Fruit fly (Drosophila melanogaster) whole organism, prepupa: ENCODE data around the gene Ccdc85.

ENCODE experiments used
- CG10669 ChIP-seq: fragments of 200-800 bp; sonication (Bioruptor generic); optimal IDR thresholded peaks from 3 replicates; lab custom pipeline; 2018; ENCODE audit warnings: missing biosample characterization, mild to moderate bottlenecking, missing genetic modification characterization, moderate library complexity
- CG11294 ChIP-seq: fragments of 200-800 bp; sonication (Bioruptor generic); IDR thresholded peaks from 2 replicates; pipeline ENCODE4 v1.3.6; 2022; ENCODE audit warnings: missing biosample characterization, missing genetic modification characterization
- CG11902 ChIP-seq: fragments of 200-800 bp; sonication (Bioruptor generic); optimal IDR thresholded peaks from 3 replicates; lab custom pipeline; 2016; ENCODE audit warnings: missing biosample characterization, missing genetic modification characterization
- CG15336 ChIP-seq: fragments of 200-800 bp; sonication (Bioruptor generic); IDR thresholded peaks from 2 replicates; pipeline ENCODE4 v1.3.6; 2022; ENCODE audit warnings: missing biosample characterization, missing genetic modification characterization
- CG1621 ChIP-seq: fragments of 200-800 bp; sonication (Bioruptor generic); optimal IDR thresholded peaks from 3 replicates; lab custom pipeline; 2018; ENCODE audit warnings: missing biosample characterization, mild to moderate bottlenecking, missing genetic modification characterization
- CG16779 ChIP-seq: fragments of 200-800 bp; sonication (Bioruptor generic); optimal IDR thresholded peaks from 3 replicates; lab custom pipeline; 2017; ENCODE audit warnings: missing biosample characterization, mild to moderate bottlenecking, missing genetic modification characterization
- CG3032 ChIP-seq: fragments of 200-800 bp; optimal IDR thresholded peaks from 2 replicates; lab custom pipeline; 2019; ENCODE audit warnings: missing biosample characterization, mild to moderate bottlenecking, missing genetic modification characterization, moderate library complexity
- CG31627 ChIP-seq: fragments of 200-800 bp; sonication (Bioruptor generic); optimal IDR thresholded peaks from 3 replicates; lab custom pipeline; 2016; ENCODE audit warnings: missing biosample characterization, missing genetic modification characterization
- CG34406 ChIP-seq: fragments of 200-800 bp; sonication (Bioruptor generic); optimal IDR thresholded peaks from 3 replicates; lab custom pipeline; 2016; ENCODE audit warnings: missing biosample characterization, missing genetic modification characterization
- CG3919 ChIP-seq: fragments of 200-800 bp; sonication (Bioruptor generic); optimal IDR thresholded peaks from 3 replicates; lab custom pipeline; 2016; ENCODE audit warnings: missing biosample characterization, missing genetic modification characterization
- CG6163 ChIP-seq: fragments of 200-800 bp; sonication (Bioruptor generic); IDR thresholded peaks from 3 replicates; pipeline ENCODE4 v1.3.6; 2022; ENCODE audit warnings: missing biosample characterization, missing genetic modification characterization
- CG6808 ChIP-seq: fragments of 200-800 bp; sonication (Bioruptor generic); optimal IDR thresholded peaks from 3 replicates; lab custom pipeline; 2017; ENCODE audit warnings: missing biosample characterization, missing genetic modification characterization, mild to moderate bottlenecking, moderate library complexity, missing genetic modification reagents
- CG8119 ChIP-seq: fragments of 200-800 bp; sonication (Bioruptor generic); IDR thresholded peaks from 3 replicates; pipeline ENCODE4 v1.3.6; 2022; ENCODE audit warnings: missing biosample characterization, missing genetic modification characterization
- Eip75B ChIP-seq: fragments of 200-800 bp; sonication (Bioruptor generic); optimal IDR thresholded peaks from 3 replicates; lab custom pipeline; 2016; ENCODE audit warnings: missing biosample characterization, missing genetic modification characterization
- Eip78C ChIP-seq: fragments of 200-800 bp; sonication (Bioruptor generic); peaks from one replicate; lab custom pipeline; 2016; ENCODE audit warnings: missing biosample characterization, missing genetic modification characterization
- Eip93F ChIP-seq: fragments of 200-800 bp; sonication (Bioruptor generic); optimal IDR thresholded peaks from 2 replicates; lab custom pipeline; 2016; ENCODE audit warnings: missing biosample characterization, mild to moderate bottlenecking, missing genetic modification characterization
- Ets21C ChIP-seq: fragments of 200-800 bp; sonication (Bioruptor generic); optimal IDR thresholded peaks from 3 replicates; lab custom pipeline; 2016; ENCODE audit warnings: missing biosample characterization, missing genetic modification characterization
- Ets96B ChIP-seq: fragments of 200-800 bp; optimal IDR thresholded peaks from 2 replicates; lab custom pipeline; 2019; ENCODE audit warnings: missing biosample characterization, mild to moderate bottlenecking, missing genetic modification characterization, moderate library complexity
- Gug ChIP-seq: fragments of 200-800 bp; sonication (Bioruptor generic); IDR thresholded peaks from 2 replicates; pipeline ENCODE4 v1.3.6; 2022; ENCODE audit warnings: missing biosample characterization, missing genetic modification characterization
- Lpt ChIP-seq: fragments of 200-800 bp; sonication (Bioruptor generic); optimal IDR thresholded peaks from 3 replicates; lab custom pipeline; 2016; ENCODE audit warnings: missing biosample characterization, missing genetic modification characterization
- Met ChIP-seq: fragments of 200-800 bp; sonication (Bioruptor generic); optimal IDR thresholded peaks from 3 replicates; lab custom pipeline; 2016; ENCODE audit warnings: missing biosample characterization, missing genetic modification characterization
- Sox102F ChIP-seq: fragments of 200-800 bp; sonication (Bioruptor generic); optimal IDR thresholded peaks from 2 replicates; lab custom pipeline; 2016; ENCODE audit warnings: missing biosample characterization, mild to moderate bottlenecking, missing genetic modification characterization
- Sox14 ChIP-seq: fragments of 200-800 bp; sonication (Bioruptor generic); optimal IDR thresholded peaks from 3 replicates; lab custom pipeline; 2016; ENCODE audit warnings: missing biosample characterization, missing genetic modification characterization
- Sox15 ChIP-seq: fragments of 200-800 bp; sonication (Bioruptor generic); optimal IDR thresholded peaks from 3 replicates; lab custom pipeline; 2016; ENCODE audit warnings: missing biosample characterization, missing genetic modification characterization
- achi ChIP-seq: fragments of 200-800 bp; sonication (Bioruptor generic); optimal IDR thresholded peaks from 3 replicates; lab custom pipeline; 2016; ENCODE audit warnings: missing biosample characterization, missing genetic modification characterization
- acj6 ChIP-seq: fragments of 200-800 bp; sonication (Bioruptor generic); optimal IDR thresholded peaks from 3 replicates; lab custom pipeline; 2016; ENCODE audit warnings: missing biosample characterization, missing genetic modification characterization
- dsx ChIP-seq: fragments of 200-800 bp; optimal IDR thresholded peaks from 3 replicates; lab custom pipeline; 2019; ENCODE audit warnings: missing biosample characterization, mild to moderate bottlenecking, missing genetic modification characterization, moderate library complexity; ENCODE audit not compliant: poor library complexity, severe bottlenecking
- esn ChIP-seq: fragments of 200-800 bp; sonication (Bioruptor generic); optimal IDR thresholded peaks from 2 replicates; lab custom pipeline; 2016; ENCODE audit warnings: missing biosample characterization, mild to moderate bottlenecking, missing genetic modification characterization, moderate library complexity
- fd59A ChIP-seq: fragments of 200-800 bp; sonication (Bioruptor generic); optimal IDR thresholded peaks from 2 replicates; lab custom pipeline; 2017; ENCODE audit warnings: missing biosample characterization, mild to moderate bottlenecking, missing genetic modification characterization, missing genetic modification reagents
- ss ChIP-seq, 2 experiments: fragments of 200-800 bp; sonication (Bioruptor generic); optimal IDR thresholded peaks; 2 replicates in 1 of 2; 3 replicates in 1 of 2; lab custom pipeline; 2017 to 2018; ENCODE audit warnings: mild to moderate bottlenecking in 2 of 2, missing biosample characterization in 2 of 2, missing genetic modification characterization in 2 of 2, moderate library complexity in 1 of 2
- svp ChIP-seq: fragments of 200-800 bp; sonication (Bioruptor generic); peaks from one replicate; lab custom pipeline; 2016; ENCODE audit warnings: missing biosample characterization, missing genetic modification characterization

The Ccdc85 gene

DNA sequence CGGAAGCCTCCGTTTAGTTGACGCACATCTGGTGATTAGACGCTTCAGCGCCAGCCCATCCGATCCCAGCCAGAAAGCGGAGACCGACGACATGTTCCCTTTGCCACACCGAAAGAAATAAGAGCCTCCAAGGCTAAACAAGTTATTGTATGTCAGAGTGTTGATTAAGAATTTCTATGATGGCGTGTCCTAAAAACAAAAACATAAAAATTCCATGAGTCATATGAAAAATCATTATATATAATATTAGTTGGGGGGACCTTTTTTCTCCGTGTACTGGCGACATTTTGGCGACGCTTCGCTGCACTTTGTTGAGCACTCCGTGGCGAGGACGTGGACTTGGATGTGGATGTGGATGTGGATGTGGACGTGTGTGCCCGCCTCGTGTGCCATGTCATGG lies 13.7 kb downstream of the Ccdc85 start (continued):
- TF ChIP-seq Ets96B (tag; lab: Kevin White, UChicago) (peak; percentile 46), fd59A (GFP tag; lab: Kevin White, UChicago) (peak; percentile 27), esn (GFP tag; lab: Kevin White, UChicago) (peak; percentile 53), CG16779 (peak; percentile 18), achi (GFP tag; lab: Kevin White, UChicago) (peak; percentile 58), Sox102F (peak; percentile 39), CG15336 (GFP tag; lab: Robert Waterston, UW) (peak; percentile 70), Lpt (GFP tag; lab: Kevin White, UChicago) (peak; percentile 71), CG11902 (GFP tag; lab: Kevin White, UChicago) (no peak), Eip93F (GFP tag; lab: Kevin White, UChicago) (no peak), Sox14 (GFP tag; lab: Kevin White, UChicago) (peak; percentile 60), CG1621 (tag; lab: Kevin White, UChicago) (peak; percentile 21), Eip78C (GFP tag; lab: Kevin White, UChicago) (peak; percentile 86), CG34406 (GFP tag; lab: Kevin White, UChicago) (peak; percentile 35)

DNA sequence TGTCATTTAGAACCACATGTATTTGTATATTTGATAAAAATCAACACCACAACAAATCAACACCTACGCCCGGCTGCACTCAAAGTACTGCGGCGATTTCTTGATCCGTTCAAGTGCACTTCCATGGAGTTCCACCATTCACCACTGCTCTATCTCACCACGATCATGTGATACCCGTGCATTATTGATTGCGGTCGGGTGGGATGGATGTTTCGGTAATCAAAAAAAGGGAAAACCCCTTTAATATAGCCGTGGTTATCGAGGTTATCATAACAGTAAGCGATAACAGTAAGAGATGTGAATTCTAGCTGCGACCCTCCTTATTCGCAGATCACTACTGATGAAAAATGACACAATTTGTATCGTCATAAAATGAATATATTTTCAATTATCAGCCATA lies 19.1 kb downstream of the Ccdc85 start, which contains the start of the genes CG17224 and CG17264:
CG17224 (minus strand) TSS at position 97 of the 400 bp plus-strand sequence.
CG17264 (plus strand) TSS at position 297 of the 400 bp plus-strand sequence.
- TF ChIP-seq CG3919 (GFP tag; lab: Kevin White, UChicago): no peak
- TF ChIP-seq Eip75B (GFP tag; lab: Kevin White, UChicago): no peak
- peak; percentile 83 for TF ChIP-seq svp (GFP tag; lab: Kevin White, UChicago)
- TF ChIP-seq, all 60 proteins: peak for 1

DNA sequence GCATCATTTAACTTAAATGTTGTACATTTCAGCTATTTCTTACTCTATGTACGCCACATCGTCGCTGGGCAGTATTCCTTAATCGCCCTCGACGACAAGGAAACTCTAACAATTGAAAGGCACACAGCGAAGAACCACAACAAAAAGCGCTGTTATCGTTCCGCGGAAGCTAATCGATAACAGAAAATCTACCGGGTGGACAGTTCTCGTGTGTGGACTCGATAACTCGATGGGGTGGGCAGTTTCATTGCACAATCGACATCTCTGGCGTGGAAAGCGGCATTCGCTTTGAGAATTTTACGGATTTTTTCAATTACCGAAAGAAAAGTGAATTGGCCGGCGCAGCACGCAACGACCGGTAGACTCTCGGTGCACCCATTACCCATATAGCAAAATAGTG lies 23.9 kb downstream of the Ccdc85 start, which contains the start of the genes alpha4GT1 and Prp40:
alpha4GT1 (minus strand) TSS at position 156 of the 400 bp plus-strand sequence.
Prp40 (plus strand) TSS at position 241 of the 400 bp plus-strand sequence.
- TF ChIP-seq Gug: no peak
- no peak for TF ChIP-seq CG3919 (GFP tag; lab: Kevin White, UChicago)
- TF ChIP-seq CG8119 (GFP tag; lab: Robert Waterston, UW): no peak
- TF ChIP-seq Sox14 (GFP tag; lab: Kevin White, UChicago): no peak
- TF ChIP-seq dsx (GFP tag; lab: Kevin White, UChicago): no peak
- no peak for TF ChIP-seq CG3032 (tag; lab: Kevin White, UChicago)
- TF ChIP-seq ss (GFP tag; optimal IDR thresholded peaks at IDR 0.05; lab: Kevin White, UChicago): no peak
- no peak for TF ChIP-seq CG6163 (GFP tag; lab: Robert Waterston, UW)
- no peak for TF ChIP-seq CG34406 (GFP tag; lab: Kevin White, UChicago)
- peak; percentile 81 for TF ChIP-seq CG1621 (tag; lab: Kevin White, UChicago)
- no peak for TF ChIP-seq achi (GFP tag; lab: Kevin White, UChicago)
- peak; percentile 16 for TF ChIP-seq esn (GFP tag; lab: Kevin White, UChicago)
- no peak for TF ChIP-seq Sox15 (GFP tag; lab: Kevin White, UChicago)
- no peak for TF ChIP-seq svp (GFP tag; lab: Kevin White, UChicago)

DNA sequence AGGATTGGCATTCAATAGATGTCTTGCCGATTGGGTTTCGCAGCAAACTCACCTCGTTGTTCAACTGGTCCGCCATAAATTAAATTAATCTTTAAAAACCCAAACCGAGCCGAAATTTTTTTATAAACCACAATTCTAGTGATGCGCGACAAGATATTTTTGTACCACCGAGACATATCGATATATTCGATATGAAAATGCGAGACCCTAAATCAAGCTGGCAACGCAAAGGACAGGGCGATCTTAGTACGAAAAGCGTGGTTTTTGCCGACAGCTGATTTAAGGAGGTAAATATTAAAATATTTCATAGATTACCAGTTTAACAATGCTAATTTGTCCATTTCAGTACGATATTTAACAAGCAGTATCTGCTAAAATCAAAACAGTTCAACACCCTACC lies 29.9 kb downstream of the Ccdc85 start, which contains the start of the genes Sf3b2 and CG17219:
Sf3b2 (minus strand) TSS at position 157 of the 400 bp plus-strand sequence.
CG17219 (plus strand) TSS at position 242 of the 400 bp plus-strand sequence.
- TF ChIP-seq acj6 (GFP tag; lab: Kevin White, UChicago): no peak
- no peak for TF ChIP-seq CG6808 (GFP tag; lab: Kevin White, UChicago)
- no peak for TF ChIP-seq Met (GFP tag; lab: Kevin White, UChicago)
- TF ChIP-seq Gug: no peak
- TF ChIP-seq CG31627 (GFP tag; lab: Kevin White, UChicago): peak; percentile 8
- no peak for TF ChIP-seq CG11294 (GFP tag; lab: Robert Waterston, UW)
- TF ChIP-seq esn (GFP tag; lab: Kevin White, UChicago): peak; percentile 16
- TF ChIP-seq Ets21C: no peak
- TF ChIP-seq Lpt (GFP tag; lab: Kevin White, UChicago): no peak
- TF ChIP-seq, all 60 proteins: peak for 2

DNA sequence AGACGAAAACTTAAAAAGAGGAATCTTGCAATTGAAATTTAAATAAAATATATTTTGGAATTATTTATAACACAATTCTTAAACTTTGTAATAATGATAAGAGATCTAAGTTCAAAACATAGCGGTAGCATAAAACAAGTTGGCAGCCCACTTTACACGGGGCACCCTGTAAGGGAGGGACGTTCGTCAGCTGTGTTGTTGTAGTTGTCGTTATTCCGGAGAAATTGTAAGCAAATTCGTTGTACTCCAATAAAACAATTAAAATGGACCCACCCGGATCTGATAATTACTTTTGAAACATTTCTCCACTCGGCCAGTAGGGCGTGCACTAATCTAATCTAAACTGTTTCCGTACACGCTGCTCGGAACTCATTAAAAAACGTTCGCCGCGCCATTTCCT lies 31.3 kb downstream of the Ccdc85 start, which contains the start of gene GABPI:
GABPI (plus strand) TSS at position 190 of the 400 bp plus-strand sequence.
- TF ChIP-seq CG1621 (tag; lab: Kevin White, UChicago): peak; percentile 64
- peak; percentile 35 for TF ChIP-seq esn (GFP tag; lab: Kevin White, UChicago)
- no peak for TF ChIP-seq CG11294 (GFP tag; lab: Robert Waterston, UW)
- TF ChIP-seq CG3919 (GFP tag; lab: Kevin White, UChicago): no peak
- TF ChIP-seq CG6163 (GFP tag; lab: Robert Waterston, UW): peak; percentile 51; the same call in 2 of the 3 replicates
- no peak for TF ChIP-seq Ets96B (tag; lab: Kevin White, UChicago)
- TF ChIP-seq CG15336 (GFP tag; lab: Robert Waterston, UW): no peak
- no peak for TF ChIP-seq CG10669 (GFP tag; lab: Kevin White, UChicago)
